Fruit fly (Drosophila melanogaster) whole organism, embryonic: ENCODE data around the gene CG3071.

Experiments
- Asciz ChIP-seq: fragments of 200-800 bp; sonication (Bioruptor generic); optimal IDR thresholded peaks from 2 replicates; lab custom pipeline; 2017; ENCODE audit warnings: missing biosample characterization, mild to moderate bottlenecking, missing genetic modification characterization, missing genetic modification reagents
- CG10959 ChIP-seq: fragments of 200-800 bp; sonication (Bioruptor generic); IDR thresholded peaks from 2 replicates; pipeline ENCODE4 v1.3.6; 2022; ENCODE audit warnings: missing biosample characterization, missing genetic modification characterization
- CG11695 ChIP-seq: fragments of 200-800 bp; sonication (Bioruptor generic); IDR thresholded peaks from 3 replicates; pipeline ENCODE4 v1.3.6; 2022; ENCODE audit warnings: missing biosample characterization, missing genetic modification characterization
- CG13624 ChIP-seq: fragments of 200-800 bp; sonication (Bioruptor generic); optimal IDR thresholded peaks from 2 replicates; lab custom pipeline; 2016; ENCODE audit warnings: missing biosample characterization, missing genetic modification characterization
- CG15073 ChIP-seq: fragments of 200-800 bp; sonication (Bioruptor generic); optimal IDR thresholded peaks from 2 replicates; lab custom pipeline; 2016; ENCODE audit warnings: missing biosample characterization, missing genetic modification characterization
- CG17385 ChIP-seq: fragments of 200-800 bp; sonication (Bioruptor generic); optimal IDR thresholded peaks from 3 replicates; lab custom pipeline; 2018; ENCODE audit warnings: missing biosample characterization, mild to moderate bottlenecking, missing genetic modification characterization
- CG2116 ChIP-seq: fragments of 200-800 bp; sonication (Bioruptor generic); optimal IDR thresholded peaks from 3 replicates; lab custom pipeline; 2018; ENCODE audit warnings: missing biosample characterization, mild to moderate bottlenecking, missing genetic modification characterization
- CG2129 ChIP-seq: fragments of 200-800 bp; sonication (Bioruptor generic); IDR thresholded peaks from 2 replicates; pipeline ENCODE4 v1.3.6; 2022; ENCODE audit warnings: missing biosample characterization, missing genetic modification characterization; ENCODE audit not compliant: partially characterized antibody
- CG34224 ChIP-seq: fragments of 200-800 bp; sonication (Bioruptor generic); IDR thresholded peaks from 3 replicates; pipeline ENCODE4 v1.3.6; 2022; ENCODE audit warnings: missing biosample characterization, missing genetic modification characterization; ENCODE audit not compliant: partially characterized antibody
- CG5953 ChIP-seq: fragments of 200-800 bp; sonication (Bioruptor generic); IDR thresholded peaks from 2 replicates; pipeline ENCODE4 v1.3.6; 2022; ENCODE audit warnings: missing biosample characterization, missing genetic modification characterization
- CG7745 ChIP-seq: fragments of 200-800 bp; sonication (Bioruptor generic); optimal IDR thresholded peaks from 2 replicates; lab custom pipeline; 2018; ENCODE audit warnings: missing biosample characterization, mild to moderate bottlenecking, missing genetic modification characterization, moderate library complexity
- CG8478 ChIP-seq: fragments of >200 bp; optimal IDR thresholded peaks from 2 replicates; lab custom pipeline; 2018
- CG8765 ChIP-seq: fragments of 200-800 bp; sonication (Bioruptor generic); IDR thresholded peaks from 2 replicates; pipeline ENCODE4 v1.3.6; 2022; ENCODE audit warnings: missing biosample characterization, missing genetic modification characterization
- CG9876 ChIP-seq: fragments of 200-800 bp; sonication (Bioruptor generic); optimal IDR thresholded peaks from 2 replicates; lab custom pipeline; 2016; ENCODE audit warnings: missing biosample characterization, missing genetic modification characterization
- Chrac-16 ChIP-seq: fragments of 200-800 bp; sonication (Bioruptor generic); optimal IDR thresholded peaks from 3 replicates; lab custom pipeline; 2016; ENCODE audit warnings: missing biosample characterization, missing genetic modification characterization
- CoRest ChIP-seq: fragments of 200-800 bp; sonication (Bioruptor generic); optimal IDR thresholded peaks from 3 replicates; lab custom pipeline; 2018; ENCODE audit warnings: missing biosample characterization, mild to moderate bottlenecking, missing genetic modification characterization, moderate library complexity
- CrebB ChIP-seq: fragments of 200-800 bp; sonication (Bioruptor generic); optimal IDR thresholded peaks from 3 replicates; lab custom pipeline; 2018; ENCODE audit warnings: missing biosample characterization, mild to moderate bottlenecking, missing genetic modification characterization
- Dip3 ChIP-seq: fragments of 200-800 bp; sonication (Bioruptor generic); optimal IDR thresholded peaks from 3 replicates; lab custom pipeline; 2016; ENCODE audit warnings: missing biosample characterization, missing genetic modification characterization
- Dp ChIP-seq: fragments of 200-800 bp; sonication (Bioruptor generic); optimal IDR thresholded peaks from 2 replicates; lab custom pipeline; 2018; ENCODE audit warnings: missing biosample characterization, mild to moderate bottlenecking, missing genetic modification characterization, moderate library complexity
- Ets97D ChIP-seq: fragments of 200-800 bp; sonication (Bioruptor generic); optimal IDR thresholded peaks from 3 replicates; lab custom pipeline; 2016; ENCODE audit warnings: missing biosample characterization, missing genetic modification characterization
- H15 ChIP-seq: fragments of 200-800 bp; sonication (Bioruptor generic); IDR thresholded peaks from 3 replicates; pipeline ENCODE4 v1.3.6; 2022; ENCODE audit warnings: missing biosample characterization, missing genetic modification characterization
- HHEX ChIP-seq: fragments of 200-800 bp; sonication (Bioruptor generic); optimal IDR thresholded peaks from 3 replicates; lab custom pipeline; 2017; ENCODE audit warnings: missing biosample characterization, mild to moderate bottlenecking, missing genetic modification characterization, missing genetic modification reagents
- HLH3B ChIP-seq: fragments of 200-800 bp; sonication (Bioruptor generic); IDR thresholded peaks from 2 replicates; pipeline ENCODE4 v1.3.6; 2022; ENCODE audit warnings: missing biosample characterization, missing genetic modification characterization
- HLH4C ChIP-seq: fragments of 200-800 bp; sonication (Bioruptor generic); IDR thresholded peaks from 3 replicates; pipeline ENCODE4 v1.3.6; 2022; ENCODE audit warnings: missing biosample characterization, missing genetic modification characterization; ENCODE audit not compliant: partially characterized antibody
- Hsf ChIP-seq: fragments of 200-800 bp; sonication (Bioruptor generic); optimal IDR thresholded peaks from 3 replicates; lab custom pipeline; 2016; ENCODE audit warnings: missing biosample characterization, missing genetic modification characterization
- Jarid2 ChIP-seq: fragments of 200-800 bp; sonication (Bioruptor generic); optimal IDR thresholded peaks from 3 replicates; lab custom pipeline; 2017; ENCODE audit warnings: mild to moderate bottlenecking, missing biosample characterization, missing genetic modification reagents, missing genetic modification characterization
- PHDP ChIP-seq: fragments of 200-800 bp; sonication (Bioruptor generic); optimal IDR thresholded peaks from 3 replicates; lab custom pipeline; 2018; ENCODE audit warnings: missing biosample characterization, mild to moderate bottlenecking, missing genetic modification characterization, moderate library complexity
- Side ChIP-seq: fragments of 200-800 bp; sonication (Bioruptor generic); optimal IDR thresholded peaks from 2 replicates; lab custom pipeline; 2016; ENCODE audit warnings: missing biosample characterization, missing genetic modification characterization
- Six4 ChIP-seq: fragments of 200-800 bp; sonication (Bioruptor generic); optimal IDR thresholded peaks from 2 replicates; lab custom pipeline; 2016; ENCODE audit warnings: missing biosample characterization, missing genetic modification characterization
- Trl ChIP-seq, 3 experiments: fragments of >200 bp in 2 of 3; fragments of 200-800 bp in 1 of 3; sonication (Bioruptor generic) in 1 of 3; optimal IDR thresholded peaks; 2 replicates in 1 of 3; 3 replicates in 2 of 3; lab custom pipeline; 2016 to 2017; ENCODE audit warnings: missing biosample characterization in 1 of 3, missing genetic modification characterization in 1 of 3
- Xrp1 ChIP-seq: fragments of 200-800 bp; sonication (Bioruptor generic); IDR thresholded peaks from 2 replicates; pipeline ENCODE4 v1.3.6; 2022; ENCODE audit warnings: missing biosample characterization, missing genetic modification characterization
- ash1 ChIP-seq: fragments of 200-800 bp; sonication (Bioruptor generic); optimal IDR thresholded peaks from 2 replicates; lab custom pipeline; 2018; ENCODE audit warnings: missing biosample characterization, mild to moderate bottlenecking, missing genetic modification characterization
- bigmax ChIP-seq: fragments of 200-800 bp; sonication (Bioruptor generic); optimal IDR thresholded peaks from 2 replicates; lab custom pipeline; 2018; ENCODE audit warnings: missing biosample characterization, mild to moderate bottlenecking, missing genetic modification characterization
- caup ChIP-seq: fragments of 200-800 bp; sonication (Bioruptor generic); optimal IDR thresholded peaks from 3 replicates; lab custom pipeline; 2017; ENCODE audit warnings: missing biosample characterization, mild to moderate bottlenecking, missing genetic modification characterization, moderate library complexity; ENCODE audit not compliant: severe bottlenecking
- cwo ChIP-seq: fragments of 200-800 bp; sonication (Bioruptor generic); optimal IDR thresholded peaks from 3 replicates; lab custom pipeline; 2017; ENCODE audit warnings: missing biosample characterization, missing genetic modification characterization, mild to moderate bottlenecking, moderate library complexity, missing genetic modification reagents
- danr ChIP-seq: fragments of 200-800 bp; sonication (Bioruptor generic); IDR thresholded peaks from 2 replicates; pipeline ENCODE4 v1.3.6; 2022; ENCODE audit warnings: missing biosample characterization, missing genetic modification characterization
- emc ChIP-seq: fragments of 200-800 bp; sonication (Bioruptor generic); optimal IDR thresholded peaks from 2 replicates; lab custom pipeline; 2016; ENCODE audit warnings: missing biosample characterization, missing genetic modification characterization
- gce ChIP-seq: fragments of 200-800 bp; sonication (Bioruptor generic); IDR thresholded peaks from 3 replicates; pipeline ENCODE4 v1.3.6; 2022; ENCODE audit warnings: missing biosample characterization, missing genetic modification characterization
- jumu ChIP-seq: fragments of 200-800 bp; sonication (Bioruptor generic); optimal IDR thresholded peaks from 3 replicates; lab custom pipeline; 2016; ENCODE audit warnings: missing biosample characterization, missing genetic modification characterization
- luna ChIP-seq: fragments of 200-800 bp; sonication (Bioruptor generic); optimal IDR thresholded peaks from 2 replicates; lab custom pipeline; 2016; ENCODE audit warnings: missing biosample characterization, missing genetic modification characterization
- mld ChIP-seq: fragments of 200-800 bp; sonication (Bioruptor generic); IDR thresholded peaks from 3 replicates; pipeline ENCODE4 v1.3.6; 2022; ENCODE audit warnings: missing biosample characterization, missing genetic modification characterization; ENCODE audit not compliant: partially characterized antibody
- nerfin-1 ChIP-seq: fragments of 200-800 bp; sonication (Bioruptor generic); optimal IDR thresholded peaks from 3 replicates; lab custom pipeline; 2019; ENCODE audit warnings: missing biosample characterization, mild to moderate bottlenecking, missing genetic modification characterization, moderate library complexity
- pros ChIP-seq: fragments of 200-800 bp; sonication (Bioruptor generic); optimal IDR thresholded peaks from 3 replicates; lab custom pipeline; 2019; ENCODE audit warnings: missing biosample characterization, mild to moderate bottlenecking, missing genetic modification characterization, moderate library complexity
- repo ChIP-seq: fragments of 200-800 bp; sonication (Bioruptor generic); optimal IDR thresholded peaks from 2 replicates; lab custom pipeline; 2016; ENCODE audit warnings: missing biosample characterization, missing genetic modification characterization
- sisA ChIP-seq: fragments of 200-800 bp; sonication (Bioruptor generic); IDR thresholded peaks from 2 replicates; pipeline ENCODE4 v1.3.6; 2022; ENCODE audit warnings: missing biosample characterization, missing genetic modification characterization
- stc ChIP-seq: fragments of 200-800 bp; sonication (Bioruptor generic); IDR thresholded peaks from 2 replicates; pipeline ENCODE4 v1.3.6; 2022; ENCODE audit warnings: missing biosample characterization, missing genetic modification characterization
- tio ChIP-seq: fragments of 200-800 bp; sonication (Bioruptor generic); optimal IDR thresholded peaks from 2 replicates; lab custom pipeline; 2017; ENCODE audit warnings: missing biosample characterization, missing genetic modification characterization, inconsistent platforms
- tna ChIP-seq: fragments of 200-800 bp; sonication (Bioruptor generic); IDR thresholded peaks from 2 replicates; pipeline ENCODE4 v1.3.6; 2022; ENCODE audit warnings: missing biosample characterization, missing genetic modification characterization; ENCODE audit not compliant: partially characterized antibody
- usp ChIP-seq: fragments of >200 bp; optimal IDR thresholded peaks from 2 replicates; lab custom pipeline; 2017; ENCODE audit warnings: missing biosample characterization, missing genetic modification characterization

CG3071 gene

dm6 chrX:2298708-2299370 lies 36.2 kb downstream of the CG3071 start (continued):
- TF ChIP-seq cwo, result peak; percentile 40
- TF ChIP-seq HHEX (GFP tag; lab: Kevin White, UChicago), result peak; percentile 64
- no peak for TF ChIP-seq bigmax (GFP tag; lab: Kevin White, UChicago)
- peak; percentile 27 for TF ChIP-seq caup (GFP tag; lab: Kevin White, UChicago)
- TF ChIP-seq tio (GFP tag; lab: Kevin White, UChicago), result peak; percentile 59
- TF ChIP-seq CG13624 (GFP tag; lab: Kevin White, UChicago), result no peak
- TF ChIP-seq CrebB, result peak; percentile 73
- peak; percentile 42 for TF ChIP-seq CG15073 (GFP tag; lab: Kevin White, UChicago)
- TF ChIP-seq H15 (GFP tag; lab: Robert Waterston, UW), result peak; percentile 73; the same call in 2 of the 3 replicates
- peak; percentile 78 for TF ChIP-seq pros (GFP tag; lab: Kevin White, UChicago)
- TF ChIP-seq CG2129, result no peak
- peak; percentile 74 for TF ChIP-seq nerfin-1 (tag; lab: Kevin White, UChicago)
- TF ChIP-seq sisA, result peak; percentile 67
- peak; percentile 85 for TF ChIP-seq gce (GFP tag; lab: Robert Waterston, UW)
- TF ChIP-seq Ets97D (GFP tag; lab: Kevin White, UChicago), result peak; percentile 36
- peak; percentile 80 for TF ChIP-seq PHDP
- TF ChIP-seq CG9876 (GFP tag; lab: Kevin White, UChicago), result peak; percentile 40
- peak; percentile 87 for TF ChIP-seq Side (GFP tag; lab: Kevin White, UChicago)
- peak; percentile 94 for TF ChIP-seq Xrp1
- 0 out of 2 replicates have a peak, but pooled peaks have one; percentile 23 for TF ChIP-seq danr
- peak; percentile 76 for TF ChIP-seq Six4 (GFP tag; lab: Kevin White, UChicago)
- TF ChIP-seq Dip3 (GFP tag; lab: Kevin White, UChicago), result peak; percentile 10
- peak; percentile 70 for TF ChIP-seq Chrac-16 (GFP tag; lab: Kevin White, UChicago)
- TF ChIP-seq CoRest (tag; lab: Kevin White, UChicago), result peak; percentile 76
- peak; percentile 79 for TF ChIP-seq CG17385 (GFP tag; lab: Kevin White, UChicago)
- TF ChIP-seq tna (GFP tag; lab: Robert Waterston, UW), result no peak
- no peak for TF ChIP-seq CG8478 (lab: Kevin White, UChicago)
- peak; percentile 73 for TF ChIP-seq CG8765
- TF ChIP-seq CG7745, result peak; percentile 62
- no peak for TF ChIP-seq Trl (optimal IDR thresholded peaks at IDR 0.05; lab: Kevin White, UChicago)
- peak; percentile 85 for TF ChIP-seq Trl (GFP tag; optimal IDR thresholded peaks at IDR 0.05; lab: Kevin White, UChicago)
- TF ChIP-seq Hsf, result peak; percentile 88
- TF ChIP-seq usp (GFP tag; lab: Kevin White, UChicago), result no peak
- TF ChIP-seq jumu (GFP tag; lab: Kevin White, UChicago), result peak; percentile 72
- TF ChIP-seq repo, result peak; percentile 65
- TF ChIP-seq mld, result no peak
- TF ChIP-seq CG34224 (GFP tag; lab: Robert Waterston, UW), result no peak
- TF ChIP-seq HLH4C, result no peak
- TF ChIP-seq Dp (GFP tag; lab: Kevin White, UChicago), result no peak
- peak; percentile 83 for TF ChIP-seq stc (GFP tag; lab: Robert Waterston, UW)
- TF ChIP-seq Jarid2 (GFP tag; lab: Kevin White, UChicago), result peak; percentile 40
- peak; percentile 10 for TF ChIP-seq emc (GFP tag; lab: Kevin White, UChicago)
- peak; percentile 28 for TF ChIP-seq CG2116 (GFP tag; lab: Kevin White, UChicago)
- TF ChIP-seq CG10959, result peak; percentile 84
- TF ChIP-seq HLH3B (GFP tag; lab: Robert Waterston, UW), result peak; percentile 80
- TF ChIP-seq CG5953, result peak; percentile 77
- TF ChIP-seq CG11695 (GFP tag; lab: Robert Waterston, UW), result peak; percentile 82
- TF ChIP-seq Asciz (GFP tag; lab: Kevin White, UChicago), result peak; percentile 78
- TF ChIP-seq ash1 (GFP tag; lab: Kevin White, UChicago), result no peak
- no peak for TF ChIP-seq luna
